Fruit fly (Drosophila melanogaster) whole organism, embryonic: ENCODE data around the gene jdp.

Experiments
- Aef1 ChIP-seq: fragments of 200-800 bp; sonication (Bioruptor generic); IDR thresholded peaks from 3 replicates; pipeline ENCODE4 v1.3.6; 2022; ENCODE audit warnings: missing biosample characterization, missing genetic modification characterization
- Bteb2 ChIP-seq: fragments of 200-800 bp; sonication (Bioruptor generic); optimal IDR thresholded peaks from 2 replicates; lab custom pipeline; 2016; ENCODE audit warnings: missing biosample characterization, missing genetic modification characterization
- CG10209 ChIP-seq: fragments of 200-800 bp; sonication (Bioruptor generic); optimal IDR thresholded peaks from 3 replicates; lab custom pipeline; 2017; ENCODE audit warnings: missing biosample characterization, mild to moderate bottlenecking, missing genetic modification characterization, missing genetic modification reagents
- CG10321 ChIP-seq: fragments of 200-800 bp; sonication (Bioruptor generic); IDR thresholded peaks from 2 replicates; pipeline ENCODE4 v1.3.6; 2022; ENCODE audit warnings: missing biosample characterization, missing genetic modification characterization
- CG11504 ChIP-seq: fragments of 200-800 bp; sonication (Bioruptor generic); optimal IDR thresholded peaks from 3 replicates; lab custom pipeline; 2019; ENCODE audit warnings: missing biosample characterization, mild to moderate bottlenecking, missing genetic modification characterization, moderate library complexity
- CG1233 ChIP-seq: fragments of 200-800 bp; sonication (Bioruptor generic); optimal IDR thresholded peaks from 4 replicates; lab custom pipeline; 2018; ENCODE audit warnings: missing biosample characterization, mild to moderate bottlenecking, missing genetic modification characterization
- CG12391 ChIP-seq: fragments of 200-800 bp; sonication (Bioruptor generic); optimal IDR thresholded peaks from 3 replicates; lab custom pipeline; 2018; ENCODE audit warnings: missing biosample characterization, mild to moderate bottlenecking, missing genetic modification characterization, moderate library complexity
- CG12942 ChIP-seq: fragments of 200-800 bp; sonication (Bioruptor generic); optimal IDR thresholded peaks from 3 replicates; lab custom pipeline; 2016; ENCODE audit warnings: missing biosample characterization, missing genetic modification characterization
- CG15479 ChIP-seq: fragments of 200-800 bp; sonication (Bioruptor generic); optimal IDR thresholded peaks from 3 replicates; lab custom pipeline; 2019; ENCODE audit warnings: missing biosample characterization, mild to moderate bottlenecking, missing genetic modification characterization, moderate library complexity
- CG17359 ChIP-seq: fragments of 200-800 bp; sonication (Bioruptor generic); optimal IDR thresholded peaks from 3 replicates; lab custom pipeline; 2018; ENCODE audit warnings: missing biosample characterization, mild to moderate bottlenecking, missing genetic modification characterization, moderate library complexity
- CG17385 ChIP-seq: fragments of 200-800 bp; sonication (Bioruptor generic); optimal IDR thresholded peaks from 3 replicates; lab custom pipeline; 2018; ENCODE audit warnings: missing biosample characterization, mild to moderate bottlenecking, missing genetic modification characterization
- CG30431 ChIP-seq: fragments of 200-800 bp; sonication (Bioruptor generic); optimal IDR thresholded peaks from 2 replicates; lab custom pipeline; 2017; ENCODE audit warnings: missing biosample characterization, missing genetic modification characterization
- CG32772 ChIP-seq: fragments of 200-800 bp; sonication (Bioruptor generic); IDR thresholded peaks from 2 replicates; pipeline ENCODE4 v1.3.6; 2022; ENCODE audit warnings: missing biosample characterization, missing genetic modification characterization
- CG34422 ChIP-seq: fragments of 200-800 bp; sonication (Bioruptor generic); IDR thresholded peaks from 3 replicates; pipeline ENCODE4 v1.3.6; 2022; ENCODE audit warnings: missing biosample characterization, missing genetic modification characterization
- CG3726 ChIP-seq: fragments of 200-800 bp; sonication (Bioruptor generic); IDR thresholded peaks from 3 replicates; pipeline ENCODE4, ENCODE4 v1.3.6; 2022; ENCODE audit warnings: missing biosample characterization, missing genetic modification characterization
- CG4707 ChIP-seq: fragments of 200-800 bp; sonication (Bioruptor generic); optimal IDR thresholded peaks from 2 replicates; lab custom pipeline; 2018; ENCODE audit warnings: missing biosample characterization, mild to moderate bottlenecking, missing genetic modification characterization, moderate library complexity
- CG6254 ChIP-seq: fragments of 200-800 bp; sonication (Bioruptor generic); optimal IDR thresholded peaks from 3 replicates; lab custom pipeline; 2017; ENCODE audit warnings: mild to moderate bottlenecking, missing biosample characterization, missing genetic modification reagents, missing genetic modification characterization
- CG6654 ChIP-seq: fragments of 200-800 bp; sonication (Bioruptor generic); optimal IDR thresholded peaks from 2 replicates; lab custom pipeline; 2017; ENCODE audit warnings: missing biosample characterization, mild to moderate bottlenecking, missing genetic modification characterization
- CG6765 ChIP-seq: fragments of 200-800 bp; sonication (Bioruptor generic); optimal IDR thresholded peaks from 3 replicates; lab custom pipeline; 2017; ENCODE audit warnings: missing biosample characterization, mild to moderate bottlenecking, missing genetic modification characterization
- CG8388 ChIP-seq: fragments of 200-800 bp; sonication (Bioruptor generic); optimal IDR thresholded peaks from 2 replicates; lab custom pipeline; 2019; ENCODE audit warnings: missing biosample characterization, mild to moderate bottlenecking, missing genetic modification characterization, moderate library complexity
- CG9437 ChIP-seq: fragments of 200-800 bp; sonication (Bioruptor generic); optimal IDR thresholded peaks from 2 replicates; lab custom pipeline; 2018; ENCODE audit warnings: missing biosample characterization, mild to moderate bottlenecking, missing genetic modification characterization
- Dbx ChIP-seq: fragments of 200-800 bp; sonication (Bioruptor generic); IDR thresholded peaks from 3 replicates; pipeline ENCODE4 v1.3.6; 2022; ENCODE audit warnings: missing biosample characterization, missing genetic modification characterization
- Gug ChIP-seq: fragments of 200-800 bp; sonication (Bioruptor generic); IDR thresholded peaks from 4 replicates; pipeline ENCODE4 v1.3.6; 2022; ENCODE audit warnings: missing biosample characterization, missing genetic modification characterization
- HHEX ChIP-seq: fragments of 200-800 bp; sonication (Bioruptor generic); optimal IDR thresholded peaks from 3 replicates; lab custom pipeline; 2017; ENCODE audit warnings: missing biosample characterization, mild to moderate bottlenecking, missing genetic modification characterization, missing genetic modification reagents
- Jarid2 ChIP-seq: fragments of 200-800 bp; sonication (Bioruptor generic); optimal IDR thresholded peaks from 3 replicates; lab custom pipeline; 2017; ENCODE audit warnings: mild to moderate bottlenecking, missing biosample characterization, missing genetic modification reagents, missing genetic modification characterization
- MBD-R2 ChIP-seq: fragments of 200-800 bp; sonication (Bioruptor generic); IDR thresholded peaks from 2 replicates; pipeline ENCODE4 v1.3.6; 2022; ENCODE audit warnings: missing biosample characterization, missing genetic modification characterization
- MTF-1 ChIP-seq: fragments of 200-800 bp; sonication (Bioruptor generic); optimal IDR thresholded peaks from 2 replicates; lab custom pipeline; 2018; ENCODE audit warnings: missing biosample characterization, mild to moderate bottlenecking, missing genetic modification characterization, borderline replicate concordance
- Mrtf ChIP-seq: fragments of 200-800 bp; sonication (Bioruptor generic); IDR thresholded peaks from 3 replicates; pipeline ENCODE4 v1.3.6; 2022; ENCODE audit warnings: missing biosample characterization, missing genetic modification characterization
- Scr ChIP-seq: fragments of 200-800 bp; sonication (Bioruptor generic); IDR thresholded peaks from 2 replicates; pipeline ENCODE4 v1.3.6; 2022; ENCODE audit warnings: missing biosample characterization, missing genetic modification characterization; ENCODE audit not compliant: partially characterized antibody
- bigmax ChIP-seq: fragments of 200-800 bp; sonication (Bioruptor generic); optimal IDR thresholded peaks from 2 replicates; lab custom pipeline; 2018; ENCODE audit warnings: missing biosample characterization, mild to moderate bottlenecking, missing genetic modification characterization
- chn ChIP-seq: fragments of 200-800 bp; sonication (Bioruptor generic); optimal IDR thresholded peaks from 2 replicates; lab custom pipeline; 2016; ENCODE audit warnings: missing biosample characterization, missing genetic modification characterization
- ci ChIP-seq: fragments of 200-800 bp; sonication (Bioruptor generic); IDR thresholded peaks from 3 replicates; pipeline ENCODE4 v1.3.6; 2022; ENCODE audit warnings: missing biosample characterization, missing genetic modification characterization
- crol ChIP-seq: fragments of 200-800 bp; sonication (Bioruptor generic); IDR thresholded peaks from 2 replicates; pipeline ENCODE4 v1.3.6; 2022; ENCODE audit warnings: missing biosample characterization, missing genetic modification characterization
- disco-r ChIP-seq: fragments of 200-800 bp; sonication (Bioruptor generic); optimal IDR thresholded peaks from 2 replicates; lab custom pipeline; 2016; ENCODE audit warnings: missing biosample characterization, missing genetic modification characterization
- dpn ChIP-seq, 2 experiments: fragments of 200-800 bp; sonication (Bioruptor generic); optimal IDR thresholded peaks; 3 replicates each; lab custom pipeline; 2016; ENCODE audit warnings: missing biosample characterization in 2 of 2, missing genetic modification characterization in 2 of 2
- eve ChIP-seq, 2 experiments: fragments of >200 bp; optimal IDR thresholded peaks; 2 replicates each; lab custom pipeline; 2017; ENCODE audit warnings: missing biosample characterization in 2 of 2, missing genetic modification characterization in 2 of 2
- fd96Cb ChIP-seq: fragments of 200-800 bp; sonication (Bioruptor generic); optimal IDR thresholded peaks from 2 replicates; lab custom pipeline; 2018; ENCODE audit warnings: missing biosample characterization, mild to moderate bottlenecking, missing genetic modification characterization, moderate library complexity
- gcm2 ChIP-seq: fragments of 200-800 bp; sonication (Bioruptor generic); optimal IDR thresholded peaks from 2 replicates; lab custom pipeline; 2016; ENCODE audit warnings: missing biosample characterization, missing genetic modification characterization
- ham ChIP-seq: fragments of 200-800 bp; sonication (Bioruptor generic); IDR thresholded peaks from 2 replicates; pipeline ENCODE4 v1.3.6; 2022; ENCODE audit warnings: missing biosample characterization, missing genetic modification characterization
- ken ChIP-seq: fragments of 200-800 bp; sonication (Bioruptor generic); IDR thresholded peaks from 3 replicates; pipeline ENCODE4 v1.3.6; 2022; ENCODE audit warnings: missing biosample characterization, missing genetic modification characterization
- kni ChIP-seq: fragments of 200-800 bp; sonication (Bioruptor generic); optimal IDR thresholded peaks from 3 replicates; lab custom pipeline; 2017; ENCODE audit warnings: mild to moderate bottlenecking, missing biosample characterization, missing genetic modification reagents, missing genetic modification characterization
- lbe ChIP-seq: fragments of 200-800 bp; sonication (Bioruptor generic); optimal IDR thresholded peaks from 2 replicates; lab custom pipeline; 2016; ENCODE audit warnings: missing biosample characterization, mild to moderate bottlenecking, missing genetic modification characterization
- lov ChIP-seq, 2 experiments: fragments of 200-800 bp in 1 of 2; fragments of >200 bp in 1 of 2; sonication (Bioruptor generic) in 1 of 2; IDR thresholded peaks in 1 of 2; optimal IDR thresholded peaks in 1 of 2; 2 replicates in 1 of 2; 3 replicates in 1 of 2; pipeline versions ENCODE4 v1.3.6 to Lab custom; 2017 to 2022; ENCODE audit warnings: missing biosample characterization in 1 of 2, missing genetic modification characterization in 1 of 2
- mirr ChIP-seq: fragments of 200-800 bp; sonication (Bioruptor generic); optimal IDR thresholded peaks from 3 replicates; lab custom pipeline; 2018; ENCODE audit warnings: missing biosample characterization, mild to moderate bottlenecking, missing genetic modification characterization
- p53 ChIP-seq: fragments of 200-800 bp; sonication (Bioruptor generic); optimal IDR thresholded peaks from 2 replicates; lab custom pipeline; 2016; ENCODE audit warnings: missing biosample characterization, missing genetic modification characterization
- sens ChIP-seq: fragments of 200-800 bp; sonication (Bioruptor generic); peaks from one replicate; lab custom pipeline; 2016; ENCODE audit warnings: missing biosample characterization, missing genetic modification characterization
- trem ChIP-seq: fragments of 200-800 bp; optimal IDR thresholded peaks from 3 replicates; lab custom pipeline; 2019; ENCODE audit warnings: missing biosample characterization, mild to moderate bottlenecking, missing genetic modification characterization, moderate library complexity
- ttk ChIP-seq: fragments of 200-800 bp; sonication (Bioruptor generic); IDR thresholded peaks from 2 replicates; pipeline ENCODE4 v2.1.2; 2022; ENCODE audit warnings: missing biosample characterization, missing genetic modification characterization
- yki ChIP-seq: fragments of >200 bp; optimal IDR thresholded peaks from 3 replicates; lab custom pipeline; 2018

The jdp gene

DNA sequence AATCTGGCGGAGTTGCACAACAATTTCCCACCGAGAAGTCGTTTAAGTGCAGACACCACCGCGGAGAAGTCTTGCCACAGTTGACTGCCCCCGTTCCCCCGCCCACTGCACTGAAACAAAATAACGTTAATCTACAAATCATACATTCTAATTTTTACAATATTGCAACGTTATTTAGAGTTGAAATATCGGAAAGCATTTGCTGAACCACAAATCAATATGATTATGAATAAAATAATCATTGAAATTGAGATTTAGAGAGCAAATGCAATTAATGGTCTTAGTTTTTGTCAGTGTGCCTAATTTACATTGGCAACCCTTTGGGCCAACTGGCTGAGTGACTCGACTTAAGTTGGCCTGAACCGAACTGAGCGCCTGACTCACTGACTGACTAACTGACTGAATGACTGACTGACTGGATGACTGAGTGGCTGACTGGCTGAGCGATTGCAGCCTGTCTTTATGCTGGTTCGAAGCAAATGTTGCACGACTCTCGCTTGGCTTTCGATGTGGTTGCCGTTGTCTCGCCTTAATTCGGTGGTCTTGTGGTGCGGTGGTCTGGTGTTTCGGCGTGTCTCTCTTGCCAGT, 43.8 kb upstream of the jdp start (continued):
- TF ChIP-seq CG34422 (GFP tag; lab: Robert Waterston, UW), result peak; percentile 60; the same call in 2 of the 3 replicates
- peak; percentile 1 for TF ChIP-seq disco-r
- peak; percentile 59 for TF ChIP-seq ttk (GFP tag; lab: Robert Waterston, UW)
- TF ChIP-seq CG15479 (GFP tag; lab: Kevin White, UChicago), result no peak
- peak; percentile 36 for TF ChIP-seq gcm2 (GFP tag; lab: Kevin White, UChicago)
- TF ChIP-seq CG3726, result 0 out of 3 replicates have a peak, but pooled peaks have one; percentile 50
- TF ChIP-seq CG8388 (GFP tag; lab: Kevin White, UChicago), result peak; percentile 86
- peak; percentile 38 for TF ChIP-seq CG30431 (GFP tag; lab: Kevin White, UChicago)
- TF ChIP-seq CG12391 (tag; lab: Kevin White, UChicago), result peak; percentile 86
- TF ChIP-seq CG10209 (GFP tag; lab: Kevin White, UChicago), result peak; percentile 85
- peak; percentile 39 for TF ChIP-seq CG6654 (GFP tag; lab: Kevin White, UChicago)
- TF ChIP-seq CG6254 (GFP tag; lab: Kevin White, UChicago), result peak; percentile 69
- TF ChIP-seq sens (GFP tag; lab: Kevin White, UChicago), result peak; percentile 96
- TF ChIP-seq crol (GFP tag; lab: Robert Waterston, UW), result no peak
- peak; percentile 76 for TF ChIP-seq CG17385 (GFP tag; lab: Kevin White, UChicago)
- peak; percentile 79 for TF ChIP-seq HHEX
- TF ChIP-seq lov (optimal IDR thresholded peaks at IDR 0.05; lab: Kevin White, UChicago), result no peak
- TF ChIP-seq lov (GFP tag; IDR thresholded peaks at IDR 0.05; lab: Robert Waterston, UW), result no peak
- TF ChIP-seq ken (GFP tag; lab: Robert Waterston, UW), result peak; percentile 62; the same call in 1 of the 3 replicates
- peak; percentile 51 for TF ChIP-seq CG4707 (GFP tag; lab: Kevin White, UChicago)
- TF ChIP-seq yki (lab: Kevin White, UChicago), result no peak
- TF ChIP-seq CG1233 (GFP tag; lab: Kevin White, UChicago), result peak; percentile 70
- peak; percentile 89 for TF ChIP-seq ci (GFP tag; lab: Robert Waterston, UW)
- TF ChIP-seq CG11504 (tag; lab: Kevin White, UChicago), result no peak
- peak; percentile 58; the same call in 2 of the 4 replicates for TF ChIP-seq Gug (GFP tag; lab: Robert Waterston, UW)
- peak; percentile 20 for TF ChIP-seq p53 (GFP tag; lab: Kevin White, UChicago)
- TF ChIP-seq dpn (GFP tag; optimal IDR thresholded peaks at IDR 0.05; lab: Kevin White, UChicago), result peak; percentile 67 to 76
- 0 out of 3 replicates have a peak, but pooled peaks have one; percentile 19 for TF ChIP-seq Dbx (GFP tag; lab: Robert Waterston, UW)
- peak; percentile 78 for TF ChIP-seq CG32772 (GFP tag; lab: Robert Waterston, UW)
- TF ChIP-seq eve (GFP tag; optimal IDR thresholded peaks at IDR 0.05; lab: Kevin White, UChicago), result peak in 1 of 2 experiments; percentile 86
- TF ChIP-seq trem (tag; lab: Kevin White, UChicago), result peak; percentile 62
- peak; percentile 37 for TF ChIP-seq MTF-1 (GFP tag; lab: Kevin White, UChicago)
- no peak for TF ChIP-seq Scr (GFP tag; lab: Robert Waterston, UW)
- peak; percentile 61 for TF ChIP-seq Bteb2 (GFP tag; lab: Kevin White, UChicago)
- no peak for TF ChIP-seq Jarid2 (GFP tag; lab: Kevin White, UChicago)
- TF ChIP-seq ham, result no peak
- peak; percentile 24; the same call in 1 of the 2 replicates for TF ChIP-seq MBD-R2
- TF ChIP-seq CG10321 (GFP tag; lab: Robert Waterston, UW), result peak; percentile 40; the same call in 1 of the 2 replicates
- peak; percentile 91 for TF ChIP-seq CG17359 (tag; lab: Kevin White, UChicago)
- TF ChIP-seq CG12942, result peak; percentile 68
- TF ChIP-seq CG9437, result peak; percentile 65
- peak; percentile 66 for TF ChIP-seq chn (GFP tag; lab: Kevin White, UChicago)
- TF ChIP-seq lbe (GFP tag; lab: Kevin White, UChicago), result peak; percentile 87
- no peak for TF ChIP-seq mirr (GFP tag; lab: Kevin White, UChicago)
- TF ChIP-seq bigmax (GFP tag; lab: Kevin White, UChicago), result no peak
- peak; percentile 57; the same call in 2 of the 3 replicates for TF ChIP-seq Aef1 (GFP tag; lab: Robert Waterston, UW)
- peak; percentile 74 for TF ChIP-seq Mrtf
- TF ChIP-seq CG6765 (GFP tag; lab: Kevin White, UChicago), result no peak
- TF ChIP-seq fd96Cb (tag; lab: Kevin White, UChicago), result peak; percentile 85
- peak; percentile 83 for TF ChIP-seq kni
